Worm (Caenorhabditis elegans): ENCODE data around the gene srd-33.

ce11 chrV:4823683-4824391, 48.3 kb upstream of the srd-33 start:
- TF ChIP-seq mep-1 (tag; optimal IDR thresholded peaks at IDR 0.05) (peak; percentile 80), nhr-77 (tag; optimal IDR thresholded peaks at IDR 0.05) (no peak), Y75B8A.6 (GFP tag; IDR thresholded peaks at IDR 0.05) (0 out of 2 replicates have a peak, but pooled peaks have one; percentile 50), fos-1 (tag; optimal IDR thresholded peaks at IDR 0.05) (no peak), fkh-10 (GFP tag; optimal IDR thresholded peaks at IDR 0.05) (no peak), duxl-1 (tag; optimal IDR thresholded peaks at IDR 0.05; ENCODE audit: poor library complexity) (peak; percentile 48), nhr-237 (tag; optimal IDR thresholded peaks at IDR 0.05) (no peak)

Measured in whole organism, L4 larva.